Fruit fly (Drosophila melanogaster) whole organism, embryonic: ENCODE results near the gene CG44006.

Source experiments
- Atf6 ChIP-seq: fragments of 200-800 bp; sonication (Bioruptor generic); IDR thresholded peaks from 2 replicates; pipeline ENCODE4 v1.3.6; 2022; ENCODE audit warnings: missing biosample characterization, missing genetic modification characterization
- Bdp1 ChIP-seq: fragments of 200-800 bp; sonication (Bioruptor generic); optimal IDR thresholded peaks from 3 replicates; lab custom pipeline; 2016; ENCODE audit warnings: missing biosample characterization, missing genetic modification characterization
- Bteb2 ChIP-seq: fragments of 200-800 bp; sonication (Bioruptor generic); optimal IDR thresholded peaks from 2 replicates; lab custom pipeline; 2016; ENCODE audit warnings: missing biosample characterization, missing genetic modification characterization
- CG10267 ChIP-seq: fragments of 200-800 bp; sonication (Bioruptor generic); optimal IDR thresholded peaks from 2 replicates; lab custom pipeline; 2018; ENCODE audit warnings: missing biosample characterization, mild to moderate bottlenecking, missing genetic modification characterization, moderate library complexity
- CG11456 ChIP-seq: fragments of 200-800 bp; sonication (Bioruptor generic); IDR thresholded peaks from 3 replicates; pipeline ENCODE4 v1.3.6; 2022; ENCODE audit warnings: missing biosample characterization, missing genetic modification characterization
- CG11723 ChIP-seq: fragments of 200-800 bp; sonication (Bioruptor generic); optimal IDR thresholded peaks from 2 replicates; lab custom pipeline; 2017; ENCODE audit warnings: missing biosample characterization, mild to moderate bottlenecking, missing genetic modification characterization
- CG15479 ChIP-seq: fragments of 200-800 bp; sonication (Bioruptor generic); optimal IDR thresholded peaks from 3 replicates; lab custom pipeline; 2019; ENCODE audit warnings: missing biosample characterization, mild to moderate bottlenecking, missing genetic modification characterization, moderate library complexity
- CG16863 ChIP-seq: fragments of 200-800 bp; sonication (Bioruptor generic); optimal IDR thresholded peaks from 3 replicates; lab custom pipeline; 2016; ENCODE audit warnings: missing biosample characterization, missing genetic modification characterization
- CG1792 ChIP-seq: fragments of 200-800 bp; sonication (Bioruptor generic); optimal IDR thresholded peaks from 2 replicates; lab custom pipeline; 2016; ENCODE audit warnings: missing biosample characterization, missing genetic modification characterization
- CG1832 ChIP-seq: fragments of 200-800 bp; sonication (Bioruptor generic); optimal IDR thresholded peaks from 2 replicates; lab custom pipeline; 2017; ENCODE audit warnings: missing biosample characterization, mild to moderate bottlenecking, missing genetic modification characterization, inconsistent platforms
- CG18619 ChIP-seq: fragments of 200-800 bp; sonication (Bioruptor generic); optimal IDR thresholded peaks from 3 replicates; lab custom pipeline; 2017; ENCODE audit warnings: missing biosample characterization, mild to moderate bottlenecking, missing genetic modification characterization
- CG2120 ChIP-seq: fragments of 200-800 bp; sonication (Bioruptor generic); optimal IDR thresholded peaks from 3 replicates; lab custom pipeline; 2016; ENCODE audit warnings: missing biosample characterization, missing genetic modification characterization
- CG3847 ChIP-seq: fragments of 200-800 bp; sonication (Bioruptor generic); IDR thresholded peaks from 2 replicates; pipeline ENCODE4 v1.3.6; 2022; ENCODE audit warnings: missing biosample characterization, missing genetic modification characterization
- CG4360 ChIP-seq: fragments of 200-800 bp; sonication (Bioruptor generic); IDR thresholded peaks from 2 replicates; pipeline ENCODE4 v1.3.6; 2022; ENCODE audit warnings: missing biosample characterization, missing genetic modification characterization
- CG5245 ChIP-seq: fragments of 200-800 bp; sonication (Bioruptor generic); optimal IDR thresholded peaks from 3 replicates; lab custom pipeline; 2016; ENCODE audit warnings: missing biosample characterization, missing genetic modification characterization
- CG6175 ChIP-seq: fragments of 200-800 bp; sonication (Bioruptor generic); IDR thresholded peaks from 3 replicates; pipeline ENCODE4 v1.3.6; 2022; ENCODE audit warnings: missing biosample characterization, missing genetic modification characterization
- CG6765 ChIP-seq: fragments of 200-800 bp; sonication (Bioruptor generic); optimal IDR thresholded peaks from 3 replicates; lab custom pipeline; 2017; ENCODE audit warnings: missing biosample characterization, mild to moderate bottlenecking, missing genetic modification characterization
- CG7839 ChIP-seq: fragments of 200-800 bp; sonication (Bioruptor generic); optimal IDR thresholded peaks from 3 replicates; lab custom pipeline; 2018; ENCODE audit warnings: missing biosample characterization, mild to moderate bottlenecking, missing genetic modification characterization, moderate library complexity
- Ets97D ChIP-seq: fragments of 200-800 bp; sonication (Bioruptor generic); optimal IDR thresholded peaks from 3 replicates; lab custom pipeline; 2016; ENCODE audit warnings: missing biosample characterization, missing genetic modification characterization
- Gsc ChIP-seq: fragments of 200-800 bp; sonication (Bioruptor generic); IDR thresholded peaks from 2 replicates; pipeline ENCODE4 v1.3.6; 2022; ENCODE audit warnings: missing biosample characterization, missing genetic modification characterization
- HHEX ChIP-seq: fragments of 200-800 bp; sonication (Bioruptor generic); optimal IDR thresholded peaks from 3 replicates; lab custom pipeline; 2017; ENCODE audit warnings: missing biosample characterization, mild to moderate bottlenecking, missing genetic modification characterization, missing genetic modification reagents
- HLH4C ChIP-seq: fragments of 200-800 bp; sonication (Bioruptor generic); IDR thresholded peaks from 3 replicates; pipeline ENCODE4 v1.3.6; 2022; ENCODE audit warnings: missing biosample characterization, missing genetic modification characterization; ENCODE audit not compliant: partially characterized antibody
- MBD-R2 ChIP-seq: fragments of 200-800 bp; sonication (Bioruptor generic); IDR thresholded peaks from 2 replicates; pipeline ENCODE4 v1.3.6; 2022; ENCODE audit warnings: missing biosample characterization, missing genetic modification characterization
- Myb ChIP-seq: fragments of 200-800 bp; sonication (Bioruptor generic); optimal IDR thresholded peaks from 2 replicates; lab custom pipeline; 2016; ENCODE audit warnings: missing biosample characterization, missing genetic modification characterization
- Ravus ChIP-seq: fragments of 200-800 bp; sonication (Bioruptor generic); IDR thresholded peaks from 2 replicates; pipeline ENCODE4 v1.3.6; 2022; ENCODE audit warnings: missing biosample characterization, missing genetic modification characterization
- Sry-β ChIP-seq: fragments of 200-800 bp; sonication (Bioruptor generic); optimal IDR thresholded peaks from 2 replicates; lab custom pipeline; 2018; ENCODE audit warnings: missing biosample characterization, mild to moderate bottlenecking, missing genetic modification characterization, moderate library complexity
- cas ChIP-seq: fragments of 200-800 bp; sonication (Bioruptor generic); IDR thresholded peaks from 2 replicates; pipeline ENCODE4 v1.3.6; 2022; ENCODE audit warnings: missing biosample characterization, missing genetic modification characterization
- crp ChIP-seq, 2 experiments: fragments of 200-800 bp; sonication (Bioruptor generic); optimal IDR thresholded peaks; 2 replicates in 1 of 2; 3 replicates in 1 of 2; lab custom pipeline; 2017; ENCODE audit warnings: missing biosample characterization in 2 of 2, missing genetic modification characterization in 2 of 2, mild to moderate bottlenecking in 1 of 2, moderate library complexity in 1 of 2
- dmrt99B ChIP-seq: fragments of 200-800 bp; sonication (Bioruptor generic); optimal IDR thresholded peaks from 2 replicates; lab custom pipeline; 2018; ENCODE audit warnings: missing biosample characterization, mild to moderate bottlenecking, missing genetic modification characterization, moderate library complexity
- en ChIP-seq: fragments of 200-800 bp; sonication (Bioruptor generic); optimal IDR thresholded peaks from 2 replicates; lab custom pipeline; 2016; ENCODE audit warnings: missing biosample characterization, missing genetic modification characterization
- eyg ChIP-seq: fragments of 200-800 bp; sonication (Bioruptor generic); optimal IDR thresholded peaks from 3 replicates; lab custom pipeline; 2016; ENCODE audit warnings: missing biosample characterization, missing genetic modification characterization
- grn ChIP-seq: fragments of 200-800 bp; sonication (Bioruptor generic); optimal IDR thresholded peaks from 3 replicates; lab custom pipeline; 2017; ENCODE audit warnings: missing biosample characterization, missing genetic modification characterization
- hkb ChIP-seq, 2 experiments: fragments of 200-800 bp in 1 of 2; fragments of >200 bp in 1 of 2; sonication (Bioruptor generic) in 1 of 2; IDR thresholded peaks in 1 of 2; optimal IDR thresholded peaks in 1 of 2; 2 replicates each; pipeline versions ENCODE4 v1.3.6 to Lab custom; 2017 to 2022; ENCODE audit warnings: missing biosample characterization in 1 of 2, missing genetic modification characterization in 1 of 2
- jumu ChIP-seq: fragments of 200-800 bp; sonication (Bioruptor generic); optimal IDR thresholded peaks from 3 replicates; lab custom pipeline; 2016; ENCODE audit warnings: missing biosample characterization, missing genetic modification characterization
- klu ChIP-seq: fragments of 200-800 bp; sonication (Bioruptor generic); IDR thresholded peaks from 2 replicates; pipeline ENCODE4 v1.3.6; 2022; ENCODE audit warnings: missing biosample characterization, missing genetic modification characterization
- lab ChIP-seq: fragments of 200-800 bp; sonication (Bioruptor generic); optimal IDR thresholded peaks from 3 replicates; lab custom pipeline; 2017; ENCODE audit warnings: missing biosample characterization, missing genetic modification characterization, mild to moderate bottlenecking, moderate library complexity, missing genetic modification reagents
- onecut ChIP-seq: fragments of 200-800 bp; sonication (Bioruptor generic); IDR thresholded peaks from 2 replicates; pipeline ENCODE4 v1.3.6; 2022; ENCODE audit warnings: missing biosample characterization, missing genetic modification characterization
- pan ChIP-seq, 4 experiments: fragments of >200 bp in 3 of 4; fragments of 200-800 bp in 1 of 4; sonication (Bioruptor generic) in 1 of 4; optimal IDR thresholded peaks in 3 of 4; IDR thresholded peaks in 1 of 4; 2 replicates each; pipeline versions ENCODE4 v1.3.6 to Lab custom; 2017 to 2022; ENCODE audit warnings: missing biosample characterization in 2 of 4, missing genetic modification characterization in 2 of 4, mixed read lengths in 1 of 4
- pb ChIP-seq: fragments of 200-800 bp; sonication (Bioruptor generic); optimal IDR thresholded peaks from 3 replicates; lab custom pipeline; 2016; ENCODE audit warnings: missing biosample characterization, missing genetic modification characterization
- pho ChIP-seq: fragments of 200-800 bp; sonication (Bioruptor generic); optimal IDR thresholded peaks from 2 replicates; lab custom pipeline; 2016; ENCODE audit warnings: missing biosample characterization, missing genetic modification characterization
- sisA ChIP-seq: fragments of 200-800 bp; sonication (Bioruptor generic); IDR thresholded peaks from 2 replicates; pipeline ENCODE4 v1.3.6; 2022; ENCODE audit warnings: missing biosample characterization, missing genetic modification characterization
- so ChIP-seq: fragments of 200-800 bp; sonication (Bioruptor generic); IDR thresholded peaks from 3 replicates; pipeline ENCODE4 v1.3.6; 2022; ENCODE audit warnings: missing biosample characterization, missing genetic modification characterization
- sqz ChIP-seq: fragments of 200-800 bp; sonication (Bioruptor generic); optimal IDR thresholded peaks from 3 replicates; lab custom pipeline; 2018; ENCODE audit warnings: missing biosample characterization, mild to moderate bottlenecking, missing genetic modification characterization
- toy ChIP-seq: fragments of 200-800 bp; sonication (Bioruptor generic); IDR thresholded peaks from 2 replicates; pipeline ENCODE4 v1.3.6; 2022; ENCODE audit warnings: missing biosample characterization, missing genetic modification characterization
- usp ChIP-seq: fragments of >200 bp; optimal IDR thresholded peaks from 2 replicates; lab custom pipeline; 2017; ENCODE audit warnings: missing biosample characterization, missing genetic modification characterization
- zen2 ChIP-seq: fragments of 200-800 bp; sonication (Bioruptor generic); IDR thresholded peaks from 3 replicates; pipeline ENCODE4 v1.3.6; 2022; ENCODE audit warnings: missing biosample characterization, missing genetic modification characterization; ENCODE audit not compliant: partially characterized antibody

The CG44006 gene

DNA sequence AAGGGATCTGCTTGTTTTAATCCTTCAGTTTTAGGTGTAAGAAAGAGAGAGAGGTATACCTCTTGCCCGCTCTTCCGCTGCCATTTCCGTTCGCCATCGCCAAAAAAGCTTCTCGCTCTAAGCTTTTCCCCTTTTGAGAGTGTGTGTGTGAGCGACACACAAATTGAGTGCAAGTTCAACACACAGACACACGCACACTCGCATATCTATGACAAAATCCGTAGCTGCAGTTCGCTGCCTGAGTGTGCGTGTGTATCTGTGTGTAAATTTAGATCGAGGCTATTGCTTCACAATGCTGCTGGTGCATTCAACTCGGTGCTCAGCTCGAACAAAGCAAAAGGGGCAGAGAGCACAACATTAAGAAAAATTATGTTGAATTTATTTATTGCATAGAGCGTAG is 49.0 kb downstream of the CG44006 start (continued):
- TF ChIP-seq CG15479 (GFP tag; lab: Kevin White, UChicago) (no peak), CG11723 (GFP tag; lab: Kevin White, UChicago) (peak; percentile 10), lab (GFP tag; lab: Kevin White, UChicago) (peak; percentile 45), CG10267 (tag; lab: Kevin White, UChicago) (no peak), CG18619 (GFP tag; lab: Kevin White, UChicago) (peak; percentile 2), sqz (GFP tag; lab: Kevin White, UChicago) (peak; percentile 37), Ets97D (GFP tag; lab: Kevin White, UChicago) (peak; percentile 53), CG1792 (GFP tag; lab: Kevin White, UChicago) (no peak)

- peak; percentile 82 for TF ChIP-seq Atf6 (GFP tag; lab: Robert Waterston, UW)
- TF ChIP-seq Ravus = peak; percentile 30; the same call in 1 of the 2 replicates
- peak; percentile 38; the same call in 1 of the 2 replicates for TF ChIP-seq cas (GFP tag; lab: Robert Waterston, UW)
- no peak for TF ChIP-seq Gsc (GFP tag; lab: Robert Waterston, UW)
- peak; percentile 81 for TF ChIP-seq dmrt99B (tag; lab: Kevin White, UChicago)
- no peak for TF ChIP-seq pan (optimal IDR thresholded peaks at IDR 0.05; lab: Kevin White, UChicago)
- peak in 1 of 2 experiments; percentile 80 for TF ChIP-seq pan (GFP tag; optimal IDR thresholded peaks at IDR 0.05 in 1 of 2, IDR thresholded peaks at IDR 0.05 in 1 of 2)
- peak; percentile 39 for TF ChIP-seq grn (GFP tag; lab: Kevin White, UChicago)
- TF ChIP-seq CG3847 (GFP tag; lab: Robert Waterston, UW) = peak; percentile 78
- peak; percentile 94 for TF ChIP-seq CG6765 (GFP tag; lab: Kevin White, UChicago)
- TF ChIP-seq HLH4C (GFP tag; lab: Robert Waterston, UW) = no peak
- peak; percentile 38; the same call in 1 of the 2 replicates for TF ChIP-seq sisA
- no peak; the same call in 1 of the 2 replicates for TF ChIP-seq CG4360 (GFP tag; lab: Robert Waterston, UW)
- peak; percentile 55 for TF ChIP-seq Myb (GFP tag; lab: Kevin White, UChicago)
- TF ChIP-seq CG2120 (GFP tag; lab: Kevin White, UChicago) = peak; percentile 72
- TF ChIP-seq CG6175 = 0 out of 3 replicates have a peak, but pooled peaks have one; percentile 24
- TF ChIP-seq onecut (GFP tag; lab: Robert Waterston, UW) = peak; percentile 90
- no peak for TF ChIP-seq usp
- no peak for TF ChIP-seq klu (GFP tag; lab: Robert Waterston, UW)
- peak in 1 of 2 experiments; percentile 35 for TF ChIP-seq crp (GFP tag; optimal IDR thresholded peaks at IDR 0.05; lab: Kevin White, UChicago)
- TF ChIP-seq Bteb2 = peak; percentile 59
- peak; percentile 79 for TF ChIP-seq en (GFP tag; lab: Kevin White, UChicago)
- TF ChIP-seq Sry-β (GFP tag; lab: Kevin White, UChicago) = peak; percentile 65
- peak; percentile 96 for TF ChIP-seq CG11456 (GFP tag; lab: Robert Waterston, UW)
- no peak; the same call in 1 of the 2 replicates for TF ChIP-seq MBD-R2 (GFP tag; lab: Robert Waterston, UW)
- peak; percentile 63; the same call in 2 of the 3 replicates for TF ChIP-seq so (GFP tag; lab: Robert Waterston, UW)
- TF ChIP-seq pho = peak; percentile 63
- TF ChIP-seq Bdp1 (GFP tag; lab: Kevin White, UChicago) = peak; percentile 74
- TF ChIP-seq hkb (optimal IDR thresholded peaks at IDR 0.05; lab: Kevin White, UChicago) = no peak
- TF ChIP-seq hkb (GFP tag; IDR thresholded peaks at IDR 0.05; lab: Robert Waterston, UW) = peak; percentile 87
- peak; percentile 68; the same call in 1 of the 2 replicates for TF ChIP-seq toy (GFP tag; lab: Robert Waterston, UW)
- TF ChIP-seq zen2 (GFP tag; lab: Robert Waterston, UW) = no peak
- TF ChIP-seq jumu (GFP tag; lab: Kevin White, UChicago) = peak; percentile 35
- TF ChIP-seq CG1832 (GFP tag; lab: Kevin White, UChicago) = no peak
- peak; percentile 93 for TF ChIP-seq pb (GFP tag; lab: Kevin White, UChicago)
- TF ChIP-seq CG5245 = peak; percentile 85
- peak; percentile 94 for TF ChIP-seq HHEX (GFP tag; lab: Kevin White, UChicago)
- peak; percentile 91 for TF ChIP-seq eyg
- peak; percentile 85 for TF ChIP-seq CG7839 (tag; lab: Kevin White, UChicago)
- peak; percentile 89 for TF ChIP-seq CG16863 (GFP tag; lab: Kevin White, UChicago)
These were observed 50.1 kb downstream of the CG44006 start for dm6 chr3L:18019645-18020509.
